Fruit fly (Drosophila melanogaster): ENCODE measurements around the gene ppk7.

DNA sequence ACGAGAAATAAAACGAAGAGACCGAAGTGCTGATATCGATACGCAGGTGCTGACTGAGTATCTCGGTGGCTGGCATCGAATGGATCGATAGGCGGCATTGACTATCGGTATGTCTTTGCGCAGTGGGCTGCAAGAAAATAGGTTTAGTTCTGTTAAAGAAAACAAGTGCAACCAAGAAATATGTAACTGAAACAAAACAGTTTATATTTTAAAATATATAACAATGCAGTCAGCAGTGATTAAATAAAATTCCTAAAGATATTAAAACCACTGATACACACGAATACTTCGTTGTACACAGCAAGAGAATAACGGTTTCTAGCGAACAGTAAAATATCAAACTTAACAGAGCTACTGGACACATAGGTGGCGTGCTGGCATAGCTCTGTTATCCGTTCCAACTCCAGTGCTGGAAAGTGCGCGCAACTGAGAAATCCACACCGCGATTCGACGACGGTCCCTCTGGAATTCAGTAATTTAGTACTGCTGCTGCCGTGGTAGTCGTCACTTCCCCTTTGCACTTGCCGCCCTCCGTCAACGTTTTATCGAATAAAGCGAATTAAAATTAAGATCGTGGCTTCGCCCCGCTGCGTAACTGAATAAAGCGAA lies 15.7 kb downstream of the ppk7 start, which contains the start of the genes Pez and Cpr:
- TF ChIP-seq EcR (GFP tag; optimal IDR thresholded peaks at IDR 0.05) (no peak), Snoo (tag; optimal IDR thresholded peaks at IDR 0.05) (peak; percentile 22), CG8301 (tag; optimal IDR thresholded peaks at IDR 0.05) (no peak), Pif1A (GFP tag; optimal IDR thresholded peaks at IDR 0.05) (no peak), CG17806 (tag; optimal IDR thresholded peaks at IDR 0.05) (no peak), CG4496 (GFP tag; IDR thresholded peaks at IDR 0.05) (peak; percentile 67; the same call in 2 of the 3 replicates), gl (tag; optimal IDR thresholded peaks at IDR 0.05) (no peak), CG34367 (tag; optimal IDR thresholded peaks at IDR 0.05) (no peak), fd96Ca (GFP tag; IDR thresholded peaks at IDR 0.05) (no peak), CG8159 (tag; optimal IDR thresholded peaks at IDR 0.05) (no peak)

All from whole organism, pupa.